Fruit fly (Drosophila melanogaster) Kc167 (cell line): ENCODE data around the gene CG13110.

Experiments used
- Myc ChIP-seq: fragments of >200 bp; optimal IDR thresholded peaks from 2 replicates; lab custom pipeline; 2017; ENCODE audit warnings: missing external identifiers
- Sin3A ChIP-seq: fragments of >200 bp; optimal IDR thresholded peaks from 2 replicates; lab custom pipeline; 2018; ENCODE audit warnings: missing external identifiers
- h ChIP-seq: fragments of >200 bp; optimal IDR thresholded peaks from 3 replicates; lab custom pipeline; 2018; ENCODE audit warnings: missing external identifiers
- insv ChIP-seq: fragments of >200 bp; optimal IDR thresholded peaks from 3 replicates; lab custom pipeline; 2018; ENCODE audit warnings: missing external identifiers
- psq ChIP-seq: fragments of >200 bp; optimal IDR thresholded peaks from 2 replicates; lab custom pipeline; 2017; ENCODE audit warnings: missing external identifiers
- ttk ChIP-seq: sonication (Bioruptor generic); optimal IDR thresholded peaks from 2 replicates; lab custom pipeline; 2017; ENCODE audit warnings: missing external identifiers

The CG13110 gene

DNA sequence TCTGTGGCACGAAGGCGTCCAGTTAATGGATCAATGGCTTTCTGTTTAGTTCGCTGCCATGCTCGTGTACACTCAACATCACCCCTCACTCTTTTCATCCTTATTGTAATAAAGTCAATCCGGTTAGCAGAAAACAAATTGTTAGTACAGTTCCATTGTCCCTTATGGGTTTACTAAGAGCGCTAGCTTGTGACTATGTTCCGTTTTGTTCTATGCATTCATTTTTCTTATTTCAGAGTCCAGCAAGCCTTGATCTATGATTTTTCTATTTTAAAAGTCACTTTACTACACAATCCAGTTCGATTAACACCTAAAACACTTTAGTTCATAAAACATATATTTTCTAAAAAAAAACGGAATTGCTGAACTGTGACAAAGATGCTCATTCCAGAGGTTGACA, at the start of gene CG13110:
Gene CG13110, plus strand, starts transcription at position 301 of the 400 bp plus-strand sequence.
- TF ChIP-seq Sin3A (lab: Kevin White, UChicago) = no peak
- TF ChIP-seq ttk (lab: Kevin White, UChicago) = no peak
- no peak for TF ChIP-seq psq (lab: Kevin White, UChicago)
- no peak for TF ChIP-seq insv
- no peak for TF ChIP-seq h (lab: Kevin White, UChicago)
- TF ChIP-seq Myc = no peak

dm6 chr2L:9321022-9321421, 29.2 kb upstream of the CG13110 start:
- TF ChIP-seq Sin3A (lab: Kevin White, UChicago) (no peak), psq (lab: Kevin White, UChicago) (no peak), h (lab: Kevin White, UChicago) (no peak), insv (no peak), Myc (no peak), ttk (lab: Kevin White, UChicago) (no peak)

DNA sequence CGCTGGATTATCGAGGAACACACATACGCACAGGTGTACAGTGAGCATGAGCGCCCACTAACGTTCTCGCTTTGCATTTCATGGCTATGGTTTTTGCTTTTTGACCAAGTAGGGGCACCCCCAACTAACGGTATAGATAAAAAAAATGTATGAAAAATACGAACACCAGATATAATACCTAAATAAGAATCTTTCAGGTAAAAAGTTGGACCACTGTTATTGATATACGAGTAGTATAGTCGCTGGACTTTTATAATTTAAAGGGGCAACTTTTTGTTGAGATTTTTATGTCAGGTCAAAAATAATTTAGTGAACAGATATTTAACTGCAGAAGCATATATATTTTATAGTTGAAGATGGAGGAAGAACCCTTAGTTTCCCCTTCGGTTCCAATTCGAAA, 22.8 kb upstream of the CG13110 start, which contains the start of gene CG17005:
Gene CG17005, plus strand, starts transcription at position 301 of the 400 bp plus-strand sequence.
- TF ChIP-seq ttk (lab: Kevin White, UChicago) = no peak
- TF ChIP-seq h (lab: Kevin White, UChicago) = no peak
- TF ChIP-seq psq (lab: Kevin White, UChicago) = no peak
- TF ChIP-seq Myc = no peak
- no peak for TF ChIP-seq Sin3A (lab: Kevin White, UChicago)
- no peak for TF ChIP-seq insv

- TF ChIP-seq Sin3A (lab: Kevin White, UChicago) = no peak
- no peak for TF ChIP-seq h (lab: Kevin White, UChicago)
- TF ChIP-seq Myc = no peak
- no peak for TF ChIP-seq psq (lab: Kevin White, UChicago)
- TF ChIP-seq ttk (lab: Kevin White, UChicago) = no peak
- TF ChIP-seq insv = no peak
These were observed 19.6 kb upstream of the CG13110 start, which contains the start of gene Cks30A for dm6 chr2L:9330628-9331027. TSS of gene Cks30A (plus strand) at chr2L:9330763.

DNA sequence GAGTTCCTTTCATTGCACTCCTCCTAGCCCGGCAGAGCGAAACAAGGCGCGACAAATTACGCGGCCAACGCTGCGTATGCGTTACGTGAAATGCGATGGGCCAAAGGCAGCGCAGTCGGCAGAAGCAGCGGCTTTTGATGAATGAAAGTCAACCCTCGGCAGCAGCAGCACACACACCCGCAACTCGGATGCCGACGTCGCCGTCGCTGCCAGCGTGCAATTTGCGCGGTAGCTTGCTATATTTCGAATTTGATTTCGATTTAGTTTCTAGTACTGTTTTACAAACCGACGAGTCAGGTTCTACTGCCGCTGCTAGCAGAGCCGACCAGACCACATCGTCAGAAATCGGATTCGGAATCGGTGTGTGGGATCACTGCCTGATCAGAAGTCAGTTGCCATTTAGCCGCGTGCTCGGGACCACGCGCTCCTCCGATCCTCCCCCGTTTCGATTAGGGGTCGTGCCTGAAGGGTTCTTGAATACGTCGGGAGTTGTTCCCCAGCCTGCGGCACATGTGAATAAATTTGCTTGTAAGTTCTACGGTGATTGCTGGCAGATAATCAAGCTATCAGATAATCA, 16.9 kb upstream of the CG13110 start, which contains the start of gene Eaat1:
Gene Eaat1, plus strand, starts transcription at position 268 of the 577 bp plus-strand sequence.
- TF ChIP-seq psq (lab: Kevin White, UChicago) (no peak), Myc (no peak), h (lab: Kevin White, UChicago) (no peak), ttk (lab: Kevin White, UChicago) (no peak), insv (no peak), Sin3A (lab: Kevin White, UChicago) (no peak)

DNA sequence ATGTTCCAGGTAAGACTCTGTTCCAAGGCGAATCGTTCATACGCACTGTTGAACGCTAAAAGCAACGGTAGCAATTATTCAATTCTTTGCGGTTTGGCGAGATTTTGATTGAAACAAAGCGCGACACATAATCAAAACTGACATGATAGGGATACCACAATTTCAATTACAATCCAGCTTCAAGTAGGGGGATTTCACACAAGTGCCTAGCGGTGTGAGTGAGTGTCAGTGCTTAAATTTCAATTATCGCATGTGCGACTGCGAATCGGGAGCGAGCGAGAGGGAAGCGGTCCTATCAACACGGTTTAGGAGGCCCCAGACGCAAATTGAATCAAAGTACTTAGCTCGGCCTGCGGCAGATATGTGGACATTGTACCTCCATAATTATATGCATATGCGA, 11.4 kb upstream of the CG13110 start:
- TF ChIP-seq Myc = no peak
- no peak for TF ChIP-seq Sin3A (lab: Kevin White, UChicago)
- no peak for TF ChIP-seq insv
- no peak for TF ChIP-seq psq (lab: Kevin White, UChicago)
- TF ChIP-seq ttk (lab: Kevin White, UChicago) = no peak
- TF ChIP-seq h (lab: Kevin White, UChicago) = no peak

dm6 chr2L:9341960-9342359, 8.3 kb upstream of the CG13110 start:
- TF ChIP-seq insv (no peak), ttk (lab: Kevin White, UChicago) (no peak), Myc (no peak), h (lab: Kevin White, UChicago) (no peak), psq (lab: Kevin White, UChicago) (no peak), Sin3A (lab: Kevin White, UChicago) (no peak)

dm6 chr2L:9342532-9342931, 7.7 kb upstream of the CG13110 start, which contains the start of gene CG3748:
TSS of gene CG3748 (plus strand) at chr2L:9342832.
- TF ChIP-seq ttk (lab: Kevin White, UChicago) = no peak
- no peak for TF ChIP-seq insv

- TF ChIP-seq Myc (no peak), h (lab: Kevin White, UChicago) (no peak), psq (lab: Kevin White, UChicago) (no peak), ttk (lab: Kevin White, UChicago) (no peak), Sin3A (lab: Kevin White, UChicago) (no peak), insv (no peak)
These were observed 1.0 kb upstream of the CG13110 start, which contains the start of gene CG43350 for dm6 chr2L:9349246-9349645. TSS of gene CG43350 (plus strand) at chr2L:9349546.

DNA sequence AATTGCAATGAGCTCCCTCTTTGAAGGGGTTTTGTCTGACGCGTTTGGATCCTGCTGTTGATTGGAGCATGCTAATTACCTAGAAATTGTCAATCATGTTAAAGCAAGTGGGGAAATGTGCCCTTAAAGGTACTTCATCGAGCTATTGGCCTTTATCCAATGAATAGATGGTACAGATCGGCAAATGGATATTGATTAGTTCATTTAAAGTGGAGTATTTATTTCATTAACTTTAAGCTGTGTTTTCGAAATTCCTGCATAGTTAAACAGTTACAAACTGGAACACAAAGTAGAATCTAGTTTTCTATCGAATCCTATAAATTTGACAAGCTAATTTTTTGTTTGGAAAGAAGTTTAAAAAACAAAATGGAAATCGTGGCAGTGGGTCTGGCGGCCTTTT, 17.1 kb downstream of the CG13110 start, which contains the start of gene CG34181:
Gene CG34181, plus strand, starts transcription at position 301 of the 400 bp plus-strand sequence.
- no peak for TF ChIP-seq ttk (lab: Kevin White, UChicago)
- no peak for TF ChIP-seq insv
- TF ChIP-seq Myc = no peak
- no peak for TF ChIP-seq psq (lab: Kevin White, UChicago)
- TF ChIP-seq h (lab: Kevin White, UChicago) = no peak
- TF ChIP-seq Sin3A (lab: Kevin White, UChicago) = no peak

DNA sequence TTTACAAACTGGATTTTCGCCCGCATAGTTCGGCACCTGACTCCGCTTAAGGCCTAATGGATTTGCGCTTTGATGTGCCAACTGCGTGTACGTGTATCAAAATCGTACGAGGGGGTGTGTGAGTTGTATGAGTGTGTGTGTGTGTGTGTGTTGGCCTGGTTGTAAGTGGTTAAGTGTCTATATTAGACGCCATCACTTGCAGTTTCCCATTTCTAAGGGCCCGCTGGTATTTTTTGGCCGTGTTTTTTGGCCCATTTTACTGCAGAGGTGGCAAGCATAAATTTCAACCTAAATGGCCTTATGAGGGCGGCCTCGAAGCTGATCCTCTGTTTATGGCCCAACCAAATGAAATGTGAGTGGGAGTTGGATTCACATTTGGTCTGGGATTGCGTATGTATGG, 19.5 kb downstream of the CG13110 start:
- TF ChIP-seq h (lab: Kevin White, UChicago) = no peak
- TF ChIP-seq insv = no peak
- TF ChIP-seq Myc = no peak
- TF ChIP-seq Sin3A (lab: Kevin White, UChicago) = no peak
- no peak for TF ChIP-seq psq (lab: Kevin White, UChicago)
- TF ChIP-seq ttk (lab: Kevin White, UChicago) = no peak

DNA sequence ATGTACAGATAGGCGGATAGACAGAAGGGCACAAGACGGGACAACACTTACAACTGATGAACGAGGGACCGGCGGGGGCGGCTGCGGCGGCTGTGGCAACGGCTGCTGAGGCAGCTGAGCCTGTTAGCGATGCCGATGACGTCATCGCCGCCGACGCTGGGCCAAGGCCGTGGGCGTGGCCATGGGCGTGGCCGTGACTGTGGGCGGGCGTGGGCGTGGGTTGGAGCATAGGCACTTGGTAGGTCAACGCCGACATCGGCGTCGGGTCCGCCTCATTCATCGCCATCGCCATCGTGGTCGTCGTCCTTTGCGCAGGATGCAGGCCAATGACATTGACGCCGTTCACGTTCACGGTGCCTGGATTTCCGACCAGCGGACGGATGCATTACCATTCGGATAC, 27.5 kb downstream of the CG13110 start:
- no peak for TF ChIP-seq h (lab: Kevin White, UChicago)
- no peak for TF ChIP-seq psq (lab: Kevin White, UChicago)
- no peak for TF ChIP-seq insv
- no peak for TF ChIP-seq Sin3A (lab: Kevin White, UChicago)
- TF ChIP-seq ttk (lab: Kevin White, UChicago) = no peak
- TF ChIP-seq Myc = no peak
